Worm (Caenorhabditis elegans): ENCODE measurements around the gene K07F5.14.

Gene K07F5.14

ce11 chrIV:9863817-9864216 lies 1.8 kb downstream of the K07F5.14 start, which contains the start of gene K07F5.16:
TSS of gene K07F5.16 (plus strand) at chrIV:9864117.
- no peak for TF ChIP-seq dmd-4 (tag; optimal IDR thresholded peaks at IDR 0.05)
- no peak for TF ChIP-seq sem-4 (tag; optimal IDR thresholded peaks at IDR 0.05)
- TF ChIP-seq unc-55 (GFP tag; optimal IDR thresholded peaks at IDR 0.05), result no peak
- TF ChIP-seq blmp-1 (tag; optimal IDR thresholded peaks at IDR 0.05; ENCODE audit: insufficient read depth), result no peak
- no peak for TF ChIP-seq nhr-12 (tag; optimal IDR thresholded peaks at IDR 0.05)
- TF ChIP-seq sma-9 (GFP tag; optimal IDR thresholded peaks at IDR 0.05), result no peak
- no peak for TF ChIP-seq sma-9 (tag; optimal IDR thresholded peaks at IDR 0.05)
- no peak for TF ChIP-seq nhr-6 (tag; optimal IDR thresholded peaks at IDR 0.05)
- TF ChIP-seq sma-3 (GFP tag; optimal IDR thresholded peaks at IDR 0.05), result no peak
- no peak for TF ChIP-seq ama-1 (optimal IDR thresholded peaks at IDR 0.05)
- TF ChIP-seq F13H6.1 (tag; optimal IDR thresholded peaks at IDR 0.05), result no peak
- TF ChIP-seq elt-3 (tag; optimal IDR thresholded peaks at IDR 0.05), result no peak
- no peak for TF ChIP-seq nhr-11 (tag; optimal IDR thresholded peaks at IDR 0.05)
- no peak for TF ChIP-seq lin-39 (tag; optimal IDR thresholded peaks at IDR 0.05)
- no peak for TF ChIP-seq mdl-1 (tag; optimal IDR thresholded peaks at IDR 0.05)
- TF ChIP-seq elt-1 (tag; optimal IDR thresholded peaks at IDR 0.05), result no peak
- no peak for TF ChIP-seq ztf-1 (GFP tag; conservative IDR thresholded peaks at IDR 0.05)

- TF ChIP-seq gmeb-1 (tag; optimal IDR thresholded peaks at IDR 0.05) (no peak), ceh-82 (tag; optimal IDR thresholded peaks at IDR 0.05) (no peak), elt-3 (tag; optimal IDR thresholded peaks at IDR 0.05) (no peak), ama-1 (optimal IDR thresholded peaks at IDR 0.05) (no peak), nhr-10 (tag; optimal IDR thresholded peaks at IDR 0.05) (no peak), ztf-11 (tag; optimal IDR thresholded peaks at IDR 0.05) (no peak), nhr-11 (tag; optimal IDR thresholded peaks at IDR 0.05) (no peak), R02D3.7 (tag; optimal IDR thresholded peaks at IDR 0.05) (no peak), mdl-1 (tag; optimal IDR thresholded peaks at IDR 0.05) (no peak), egl-27 (tag; optimal IDR thresholded peaks at IDR 0.05) (no peak), unc-39 (tag; optimal IDR thresholded peaks at IDR 0.05) (no peak), skn-1 (tag; optimal IDR thresholded peaks at IDR 0.05) (no peak), snpc-4 (tag; optimal IDR thresholded peaks at IDR 0.05) (no peak), nhr-23 (tag; optimal IDR thresholded peaks at IDR 0.05) (no peak), fos-1 (tag; optimal IDR thresholded peaks at IDR 0.05) (no peak), sma-3 (GFP tag; optimal IDR thresholded peaks at IDR 0.05) (no peak), zag-1 (tag; optimal IDR thresholded peaks at IDR 0.05) (no peak)
Measured at ce11 chrIV:9864778-9865177, 2.8 kb downstream of the K07F5.14 start, which contains the start of the genes K07F5.15 and K07F5.22. TSS of gene K07F5.15 (plus strand) at chrIV:9865078. TSS of gene K07F5.22 (plus strand) at chrIV:9865078.

ce11 chrIV:9866865-9867264 lies 4.8 kb downstream of the K07F5.14 start:
- TF ChIP-seq elt-1 (tag; optimal IDR thresholded peaks at IDR 0.05) (no peak), blmp-1 (tag; optimal IDR thresholded peaks at IDR 0.05; ENCODE audit: insufficient read depth) (no peak), ztf-1 (GFP tag; conservative IDR thresholded peaks at IDR 0.05) (no peak), elt-3 (tag; optimal IDR thresholded peaks at IDR 0.05) (no peak), mab-5 (tag; optimal IDR thresholded peaks at IDR 0.05) (no peak)

ce11 chrIV:9867915-9868314 lies 5.9 kb downstream of the K07F5.14 start:
- no peak for TF ChIP-seq mab-5 (tag; optimal IDR thresholded peaks at IDR 0.05)
- TF ChIP-seq sma-3 (GFP tag; optimal IDR thresholded peaks at IDR 0.05), result peak; percentile 96
- TF ChIP-seq blmp-1 (tag; optimal IDR thresholded peaks at IDR 0.05; ENCODE audit: insufficient read depth), result peak; percentile 91
- TF ChIP-seq unc-55 (GFP tag; optimal IDR thresholded peaks at IDR 0.05), result no peak
- peak; percentile 97 for TF ChIP-seq nhr-25 (tag; optimal IDR thresholded peaks at IDR 0.05)
- TF ChIP-seq unc-62 (GFP tag; optimal IDR thresholded peaks at IDR 0.05), result no peak
- TF ChIP-seq skn-1 (tag; optimal IDR thresholded peaks at IDR 0.05), result no peak
- no peak for TF ChIP-seq peb-1 (tag; optimal IDR thresholded peaks at IDR 0.05)
- peak in 1 of 2 experiments; percentile 68 for TF ChIP-seq lsy-2 (tag; optimal IDR thresholded peaks at IDR 0.05)
- no peak for TF ChIP-seq R02D3.7 (tag; optimal IDR thresholded peaks at IDR 0.05)
- TF ChIP-seq elt-3 (tag; optimal IDR thresholded peaks at IDR 0.05), result no peak
- no peak for TF ChIP-seq ZK546.5 (tag; optimal IDR thresholded peaks at IDR 0.05)
- peak; percentile 98 for TF ChIP-seq sma-9 (GFP tag; optimal IDR thresholded peaks at IDR 0.05)
- no peak for TF ChIP-seq sma-9 (tag; optimal IDR thresholded peaks at IDR 0.05)
- TF ChIP-seq nhr-11 (tag; optimal IDR thresholded peaks at IDR 0.05), result no peak
- no peak for TF ChIP-seq zag-1 (tag; optimal IDR thresholded peaks at IDR 0.05)
- TF ChIP-seq C34F6.9 (tag; optimal IDR thresholded peaks at IDR 0.05), result no peak
- no peak for TF ChIP-seq nhr-12 (tag; optimal IDR thresholded peaks at IDR 0.05)
- peak in 1 of 2 experiments; percentile 77 for TF ChIP-seq mdl-1 (tag; optimal IDR thresholded peaks at IDR 0.05)
- TF ChIP-seq nhr-6 (tag; optimal IDR thresholded peaks at IDR 0.05), result peak; percentile 52
- no peak for TF ChIP-seq lin-11 (tag; optimal IDR thresholded peaks at IDR 0.05)
- TF ChIP-seq egl-27 (tag; optimal IDR thresholded peaks at IDR 0.05), result peak; percentile 48
- peak; percentile 63 for TF ChIP-seq nhr-129 (tag; optimal IDR thresholded peaks at IDR 0.05)
- TF ChIP-seq gmeb-1 (tag; optimal IDR thresholded peaks at IDR 0.05), result peak; percentile 59
- TF ChIP-seq ceh-82 (tag; optimal IDR thresholded peaks at IDR 0.05), result no peak
- no peak for TF ChIP-seq elt-1 (tag; optimal IDR thresholded peaks at IDR 0.05)
- no peak for TF ChIP-seq unc-39 (tag; optimal IDR thresholded peaks at IDR 0.05)
- TF ChIP-seq ztf-4 (tag; optimal IDR thresholded peaks at IDR 0.05), result peak; percentile 18
- no peak for TF ChIP-seq lin-39 (tag; optimal IDR thresholded peaks at IDR 0.05)
- no peak for TF ChIP-seq ztf-11 (tag; optimal IDR thresholded peaks at IDR 0.05)
- no peak for TF ChIP-seq ama-1 (optimal IDR thresholded peaks at IDR 0.05)
- no peak for TF ChIP-seq aly-2 (tag; optimal IDR thresholded peaks at IDR 0.05)
- peak; percentile 33 for TF ChIP-seq F13H6.1 (tag; optimal IDR thresholded peaks at IDR 0.05)
- no peak for TF ChIP-seq ztf-1 (GFP tag; conservative IDR thresholded peaks at IDR 0.05)
- no peak for TF ChIP-seq mbf-1 (tag; optimal IDR thresholded peaks at IDR 0.05)
- TF ChIP-seq nhr-23 (tag; optimal IDR thresholded peaks at IDR 0.05), result no peak
- TF ChIP-seq nhr-21 (tag; optimal IDR thresholded peaks at IDR 0.05), result peak; percentile 99
- TF ChIP-seq nhr-77 (tag; optimal IDR thresholded peaks at IDR 0.05), result no peak
- no peak for TF ChIP-seq nhr-237 (tag; optimal IDR thresholded peaks at IDR 0.05)

Data from whole organism, L2 larva.